Worm (Caenorhabditis elegans) whole organism, L4/young adult: ENCODE measurements around the gene W04E12.2.
"Not testable (repeated sequence)": the region's sequence is repeated elsewhere in the genome, so short reads cannot be mapped to it uniquely, and the experiment has no call there.

Experiments
- dao-5 ChIP-seq: sonication (generic microtip); optimal IDR thresholded peaks from 2 replicates; lab custom pipeline; 2016; ENCODE audit warnings: missing genotype, missing genetic modification characterization, moderate library complexity, missing compliant biosample characterization
- him-1 ChIP-seq: sonication (generic microtip); optimal IDR thresholded peaks from 2 replicates; lab custom pipeline; 2016; ENCODE audit warnings: missing genotype, missing genetic modification reagents, missing genetic modification characterization, missing compliant biosample characterization

ce11 chrV:19711646-19712045 is 29.3 kb downstream of the W04E12.2 start, which contains the start of gene Y43F8C.23:
- TF ChIP-seq him-1, dao-5 (tag; lab: Kevin White, UChicago): not testable (repeated sequence)
